Fruit fly (Drosophila melanogaster): ENCODE measurements around the gene SsRbeta.

SsRbeta gene

DNA sequence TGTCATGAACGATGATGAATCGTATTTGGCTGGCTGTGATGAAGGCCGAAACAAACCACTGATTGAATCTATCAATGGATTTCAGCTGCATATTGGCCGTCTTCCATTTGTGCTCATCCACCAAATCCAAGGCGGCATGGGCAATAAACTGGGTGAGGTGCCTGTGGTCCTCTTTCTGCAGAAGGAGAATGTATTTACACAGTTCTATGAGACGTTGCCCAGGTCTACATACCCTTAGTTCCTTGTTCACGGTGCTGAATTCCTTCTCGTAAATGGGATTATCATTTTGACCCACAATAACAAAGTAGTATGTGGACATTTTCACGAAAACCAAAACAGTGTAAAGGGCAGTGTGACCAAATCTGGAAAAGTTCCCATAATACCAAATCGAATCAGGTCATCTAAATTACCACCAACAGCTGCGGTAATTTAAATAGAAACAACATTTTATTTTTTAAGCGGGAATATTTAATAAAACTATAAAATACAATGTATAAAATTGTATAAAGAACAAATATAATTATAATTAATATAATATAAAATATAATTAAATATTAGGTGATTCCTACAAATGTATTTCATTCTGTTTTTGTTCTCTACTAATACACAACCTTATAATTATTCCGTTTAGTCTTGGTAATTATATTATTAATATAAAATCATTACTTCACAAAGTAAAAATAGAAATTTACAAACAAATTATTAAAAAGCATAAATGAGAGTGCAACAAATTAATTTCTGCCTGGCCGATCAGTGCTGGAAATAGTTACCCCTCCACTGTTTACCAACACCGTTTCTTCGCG lies 2.0 kb downstream of the SsRbeta start, which contains the start of the genes Trs20 and elg1 (continued):
- TF ChIP-seq Smox (GFP tag; optimal IDR thresholded peaks at IDR 0.05), result no peak
- TF ChIP-seq Blimp-1 (GFP tag; optimal IDR thresholded peaks at IDR 0.05), result no peak
- no peak for TF ChIP-seq CG9139 (GFP tag; optimal IDR thresholded peaks at IDR 0.05)
- peak; percentile 88 for TF ChIP-seq dsx (GFP tag; optimal IDR thresholded peaks at IDR 0.05; ENCODE audit: poor library complexity, severe bottlenecking)
- peak; percentile 41 for TF ChIP-seq CG6792 (GFP tag; optimal IDR thresholded peaks at IDR 0.05)
- no peak for TF ChIP-seq CG6163 (GFP tag; IDR thresholded peaks at IDR 0.05)

DNA sequence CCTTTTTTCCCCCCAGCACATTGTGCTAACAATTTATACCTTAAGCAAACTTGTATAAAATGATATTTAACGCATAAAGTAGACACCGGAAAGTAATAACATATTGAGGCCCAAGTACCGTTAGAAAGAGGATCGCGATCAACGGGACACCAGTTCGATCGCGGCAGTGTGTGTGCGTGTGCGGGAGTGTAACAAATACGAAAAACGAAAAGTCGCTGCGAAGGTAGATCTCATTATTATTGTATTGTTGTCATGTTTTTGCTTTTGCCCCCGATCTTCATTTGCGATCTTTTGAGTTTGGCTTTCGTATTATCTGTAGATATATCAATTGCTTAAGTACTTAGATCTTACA lies 2.6 kb downstream of the SsRbeta start:
- TF ChIP-seq acj6 (GFP tag; optimal IDR thresholded peaks at IDR 0.05) (no peak), CG34406 (GFP tag; optimal IDR thresholded peaks at IDR 0.05) (no peak), net (GFP tag; optimal IDR thresholded peaks at IDR 0.05) (no peak), CG10669 (GFP tag; optimal IDR thresholded peaks at IDR 0.05) (no peak), Lpt (GFP tag; optimal IDR thresholded peaks at IDR 0.05) (no peak), Hr39 (GFP tag; optimal IDR thresholded peaks at IDR 0.05) (no peak), OdsH (GFP tag; optimal IDR thresholded peaks at IDR 0.05) (no peak), dac (GFP tag; optimal IDR thresholded peaks at IDR 0.05) (no peak), Eip75B (GFP tag; optimal IDR thresholded peaks at IDR 0.05) (no peak), fkh (GFP tag; optimal IDR thresholded peaks at IDR 0.05) (no peak), fd59A (GFP tag; optimal IDR thresholded peaks at IDR 0.05) (no peak), Gug (GFP tag; IDR thresholded peaks at IDR 0.05) (no peak), spab (GFP tag; optimal IDR thresholded peaks at IDR 0.05) (no peak), topi (GFP tag; optimal IDR thresholded peaks at IDR 0.05) (no peak), Ets21C (GFP tag; optimal IDR thresholded peaks at IDR 0.05) (no peak), dsx (GFP tag; optimal IDR thresholded peaks at IDR 0.05; ENCODE audit: poor library complexity, severe bottlenecking) (no peak), Eip93F (GFP tag; optimal IDR thresholded peaks at IDR 0.05) (no peak), cyc (GFP tag; optimal IDR thresholded peaks at IDR 0.05) (no peak), Ets96B (tag; optimal IDR thresholded peaks at IDR 0.05) (no peak), esn (GFP tag; optimal IDR thresholded peaks at IDR 0.05) (no peak)

dm6 chr3L:16136819-16137553 lies 7.6 kb downstream of the SsRbeta start:
- TF ChIP-seq fd59A (GFP tag; optimal IDR thresholded peaks at IDR 0.05) (no peak), fkh (GFP tag; optimal IDR thresholded peaks at IDR 0.05) (no peak), Sox102F (GFP tag; optimal IDR thresholded peaks at IDR 0.05) (no peak), ss (GFP tag; optimal IDR thresholded peaks at IDR 0.05) (no peak), Sox14 (GFP tag; optimal IDR thresholded peaks at IDR 0.05) (no peak), Eip78C (GFP tag) (no peak), CG6276 (GFP tag; optimal IDR thresholded peaks at IDR 0.05) (no peak), CG3919 (GFP tag; optimal IDR thresholded peaks at IDR 0.05) (no peak), Ets21C (GFP tag; optimal IDR thresholded peaks at IDR 0.05) (no peak), svp (GFP tag) (no peak), CG8319 (GFP tag; optimal IDR thresholded peaks at IDR 0.05) (no peak), Smox (GFP tag; optimal IDR thresholded peaks at IDR 0.05) (no peak), OdsH (GFP tag; optimal IDR thresholded peaks at IDR 0.05) (no peak), CG1621 (tag; optimal IDR thresholded peaks at IDR 0.05) (no peak), CG9139 (GFP tag; optimal IDR thresholded peaks at IDR 0.05) (no peak), CG15336 (GFP tag; IDR thresholded peaks at IDR 0.05) (no peak), CG10669 (GFP tag; optimal IDR thresholded peaks at IDR 0.05) (no peak), CG4318 (GFP tag; optimal IDR thresholded peaks at IDR 0.05) (no peak)

Data from whole organism, prepupa.